Fruit fly (Drosophila melanogaster) whole organism, embryonic: ENCODE results near the gene Ets97D.
A peak's percentile ranks its signal among the peaks of the same experiment; 100 is the strongest.

Experiments
- Asciz ChIP-seq: fragments of 200-800 bp; sonication (Bioruptor generic); optimal IDR thresholded peaks from 2 replicates; lab custom pipeline; 2017; ENCODE audit warnings: missing biosample characterization, mild to moderate bottlenecking, missing genetic modification characterization, missing genetic modification reagents
- CG10321 ChIP-seq: fragments of 200-800 bp; sonication (Bioruptor generic); IDR thresholded peaks from 2 replicates; pipeline ENCODE4 v1.3.6; 2022; ENCODE audit warnings: missing biosample characterization, missing genetic modification characterization
- CG10654 ChIP-seq: fragments of 200-800 bp; sonication (Bioruptor generic); optimal IDR thresholded peaks from 2 replicates; lab custom pipeline; 2016; ENCODE audit warnings: missing biosample characterization, missing genetic modification characterization
- CG11085 ChIP-seq: fragments of 200-800 bp; sonication (Bioruptor generic); IDR thresholded peaks from 2 replicates; pipeline ENCODE4 v1.3.6; 2022; ENCODE audit warnings: missing biosample characterization, missing genetic modification characterization
- CG11695 ChIP-seq: fragments of 200-800 bp; sonication (Bioruptor generic); IDR thresholded peaks from 3 replicates; pipeline ENCODE4 v1.3.6; 2022; ENCODE audit warnings: missing biosample characterization, missing genetic modification characterization
- CG11696 ChIP-seq: fragments of 200-800 bp; sonication (Bioruptor generic); IDR thresholded peaks from 2 replicates; pipeline ENCODE4 v1.3.6; 2022; ENCODE audit warnings: missing biosample characterization, missing genetic modification characterization
- CG12071 ChIP-seq: fragments of 200-800 bp; sonication (Bioruptor generic); optimal IDR thresholded peaks from 3 replicates; lab custom pipeline; 2018; ENCODE audit warnings: missing biosample characterization, mild to moderate bottlenecking, missing genetic modification characterization
- CG12155 ChIP-seq: fragments of 200-800 bp; sonication (Bioruptor generic); optimal IDR thresholded peaks from 3 replicates; lab custom pipeline; 2016; ENCODE audit warnings: missing biosample characterization, missing genetic modification characterization
- CG12659 ChIP-seq: fragments of 200-800 bp; sonication (Bioruptor generic); optimal IDR thresholded peaks from 3 replicates; lab custom pipeline; 2017; ENCODE audit warnings: mild to moderate bottlenecking, missing biosample characterization, missing genetic modification reagents, missing genetic modification characterization
- CG15696 ChIP-seq: fragments of 200-800 bp; sonication (Bioruptor generic); optimal IDR thresholded peaks from 2 replicates; lab custom pipeline; 2019; ENCODE audit warnings: missing biosample characterization, mild to moderate bottlenecking, missing genetic modification characterization, moderate library complexity
- CG1603 ChIP-seq: fragments of 200-800 bp; sonication (Bioruptor generic); optimal IDR thresholded peaks from 2 replicates; lab custom pipeline; 2019; ENCODE audit warnings: missing biosample characterization, mild to moderate bottlenecking, missing genetic modification characterization, moderate library complexity
- CG18599 ChIP-seq: fragments of 200-800 bp; sonication (Bioruptor generic); optimal IDR thresholded peaks from 3 replicates; lab custom pipeline; 2017; ENCODE audit warnings: missing biosample characterization, missing genetic modification characterization, mild to moderate bottlenecking, moderate library complexity, missing genetic modification reagents
- CG34422 ChIP-seq: fragments of 200-800 bp; sonication (Bioruptor generic); IDR thresholded peaks from 3 replicates; pipeline ENCODE4 v1.3.6; 2022; ENCODE audit warnings: missing biosample characterization, missing genetic modification characterization
- CG5245 ChIP-seq: fragments of 200-800 bp; sonication (Bioruptor generic); optimal IDR thresholded peaks from 3 replicates; lab custom pipeline; 2016; ENCODE audit warnings: missing biosample characterization, missing genetic modification characterization
- CG6689 ChIP-seq: fragments of 200-800 bp; sonication (Bioruptor generic); IDR thresholded peaks from 2 replicates; pipeline ENCODE4 v1.3.6; 2022; ENCODE audit warnings: missing biosample characterization, missing genetic modification characterization
- CG6791 ChIP-seq: fragments of 200-800 bp; sonication (Bioruptor generic); IDR thresholded peaks from 3 replicates; pipeline ENCODE4 v1.3.6; 2022; ENCODE audit warnings: missing biosample characterization, missing genetic modification characterization; ENCODE audit not compliant: partially characterized antibody
- CG6813 ChIP-seq: fragments of 200-800 bp; sonication (Bioruptor generic); optimal IDR thresholded peaks from 2 replicates; lab custom pipeline; 2017; ENCODE audit warnings: missing biosample characterization, missing genetic modification characterization, mild to moderate bottlenecking, moderate library complexity, missing genetic modification reagents
- CG6854 ChIP-seq: fragments of 200-800 bp; sonication (Bioruptor generic); optimal IDR thresholded peaks from 3 replicates; lab custom pipeline; 2017; ENCODE audit warnings: missing biosample characterization, mild to moderate bottlenecking, missing genetic modification characterization
- CG7556 ChIP-seq: fragments of 200-800 bp; sonication (Bioruptor generic); optimal IDR thresholded peaks from 2 replicates; lab custom pipeline; 2017; ENCODE audit warnings: missing biosample characterization, mild to moderate bottlenecking, missing genetic modification characterization
- CG8281 ChIP-seq: fragments of 200-800 bp; sonication (Bioruptor generic); optimal IDR thresholded peaks from 2 replicates; lab custom pipeline; 2018; ENCODE audit warnings: missing biosample characterization, mild to moderate bottlenecking, missing genetic modification characterization, moderate library complexity
- CG8359 ChIP-seq: fragments of 200-800 bp; sonication (Bioruptor generic); optimal IDR thresholded peaks from 2 replicates; lab custom pipeline; 2017; ENCODE audit warnings: missing biosample characterization, mild to moderate bottlenecking, missing genetic modification characterization, borderline replicate concordance
- CoRest ChIP-seq: fragments of 200-800 bp; sonication (Bioruptor generic); optimal IDR thresholded peaks from 3 replicates; lab custom pipeline; 2018; ENCODE audit warnings: missing biosample characterization, mild to moderate bottlenecking, missing genetic modification characterization, moderate library complexity
- D ChIP-seq, 2 experiments: fragments of 200-800 bp in 1 of 2; fragments of >200 bp in 1 of 2; sonication (Bioruptor generic) in 1 of 2; optimal IDR thresholded peaks; 2 replicates in 1 of 2; 3 replicates in 1 of 2; lab custom pipeline; 2017; ENCODE audit warnings: mild to moderate bottlenecking in 1 of 2, missing biosample characterization in 1 of 2, missing genetic modification characterization in 1 of 2, missing genetic modification reagents in 1 of 2
- E2f2 ChIP-seq: fragments of 200-800 bp; sonication (Bioruptor generic); IDR thresholded peaks from 2 replicates; pipeline ENCODE4 v1.3.6; 2022; ENCODE audit warnings: missing biosample characterization, missing genetic modification characterization
- Fer2 ChIP-seq: fragments of 200-800 bp; sonication (Bioruptor generic); optimal IDR thresholded peaks from 2 replicates; lab custom pipeline; 2018; ENCODE audit warnings: missing biosample characterization, mild to moderate bottlenecking, missing genetic modification characterization, moderate library complexity
- Hey ChIP-seq: fragments of 200-800 bp; sonication (Bioruptor generic); optimal IDR thresholded peaks from 3 replicates; lab custom pipeline; 2018; ENCODE audit warnings: missing biosample characterization, mild to moderate bottlenecking, missing genetic modification characterization
- Jarid2 ChIP-seq: fragments of 200-800 bp; sonication (Bioruptor generic); optimal IDR thresholded peaks from 3 replicates; lab custom pipeline; 2017; ENCODE audit warnings: mild to moderate bottlenecking, missing biosample characterization, missing genetic modification reagents, missing genetic modification characterization
- MTF-1 ChIP-seq: fragments of 200-800 bp; sonication (Bioruptor generic); optimal IDR thresholded peaks from 2 replicates; lab custom pipeline; 2018; ENCODE audit warnings: missing biosample characterization, mild to moderate bottlenecking, missing genetic modification characterization, borderline replicate concordance
- NK7.1 ChIP-seq: fragments of 200-800 bp; sonication (Bioruptor generic); optimal IDR thresholded peaks from 3 replicates; lab custom pipeline; 2016; ENCODE audit warnings: missing biosample characterization, missing genetic modification characterization
- Pdp1 ChIP-seq, 2 experiments: fragments of 200-800 bp; sonication (Bioruptor generic); optimal IDR thresholded peaks; 3 replicates each; lab custom pipeline; 2016; ENCODE audit warnings: missing biosample characterization in 2 of 2, missing genetic modification characterization in 2 of 2, mild to moderate bottlenecking in 1 of 2, moderate library complexity in 1 of 2
- Sox100B ChIP-seq: fragments of 200-800 bp; sonication (Bioruptor generic); optimal IDR thresholded peaks from 3 replicates; lab custom pipeline; 2018; ENCODE audit warnings: missing biosample characterization, mild to moderate bottlenecking, missing genetic modification characterization
- fd96Cb ChIP-seq: fragments of 200-800 bp; sonication (Bioruptor generic); optimal IDR thresholded peaks from 2 replicates; lab custom pipeline; 2018; ENCODE audit warnings: missing biosample characterization, mild to moderate bottlenecking, missing genetic modification characterization, moderate library complexity
- fru ChIP-seq: fragments of >200 bp; optimal IDR thresholded peaks from 2 replicates; lab custom pipeline; 2017
- gfzf ChIP-seq: fragments of 200-800 bp; sonication (Bioruptor generic); optimal IDR thresholded peaks from 2 replicates; lab custom pipeline; 2016; ENCODE audit warnings: missing biosample characterization, mild to moderate bottlenecking, missing genetic modification characterization, moderate library complexity
- kay ChIP-seq: fragments of 200-800 bp; sonication (Bioruptor generic); optimal IDR thresholded peaks from 2 replicates; lab custom pipeline; 2016; ENCODE audit warnings: missing biosample characterization, missing genetic modification characterization
- lbe ChIP-seq: fragments of 200-800 bp; sonication (Bioruptor generic); optimal IDR thresholded peaks from 2 replicates; lab custom pipeline; 2016; ENCODE audit warnings: missing biosample characterization, mild to moderate bottlenecking, missing genetic modification characterization
- lilli ChIP-seq: fragments of 200-800 bp; sonication (Bioruptor generic); optimal IDR thresholded peaks from 3 replicates; lab custom pipeline; 2016; ENCODE audit warnings: missing biosample characterization, missing genetic modification characterization
- nmo ChIP-seq: fragments of 200-800 bp; sonication (Bioruptor generic); optimal IDR thresholded peaks from 2 replicates; lab custom pipeline; 2018; ENCODE audit warnings: missing biosample characterization, mild to moderate bottlenecking, missing genetic modification characterization, moderate library complexity
- odd ChIP-seq: fragments of 200-800 bp; sonication (Bioruptor generic); optimal IDR thresholded peaks from 2 replicates; lab custom pipeline; 2017; ENCODE audit warnings: missing biosample characterization, mild to moderate bottlenecking, missing genetic modification characterization
- pan ChIP-seq, 4 experiments: fragments of >200 bp in 3 of 4; fragments of 200-800 bp in 1 of 4; sonication (Bioruptor generic) in 1 of 4; optimal IDR thresholded peaks in 3 of 4; IDR thresholded peaks in 1 of 4; 2 replicates each; pipeline versions ENCODE4 v1.3.6 to Lab custom; 2017 to 2022; ENCODE audit warnings: missing biosample characterization in 2 of 4, missing genetic modification characterization in 2 of 4, mixed read lengths in 1 of 4
- pita ChIP-seq: fragments of 200-800 bp; sonication (Bioruptor generic); optimal IDR thresholded peaks from 2 replicates; lab custom pipeline; 2017; ENCODE audit warnings: missing biosample characterization, mild to moderate bottlenecking, missing genetic modification characterization
- prd ChIP-seq, 3 experiments: fragments of >200 bp in 2 of 3; fragments of 200-800 bp in 1 of 3; sonication (Bioruptor generic) in 1 of 3; optimal IDR thresholded peaks in 2 of 3; IDR thresholded peaks in 1 of 3; 2 replicates in 2 of 3; 3 replicates in 1 of 3; pipeline versions ENCODE4 v1.3.6 to Lab custom; 2017 to 2022; ENCODE audit warnings: missing biosample characterization in 1 of 3, missing genetic modification characterization in 1 of 3
- sc ChIP-seq, 3 experiments: fragments of >200 bp in 2 of 3; fragments of 200-800 bp in 1 of 3; sonication (Bioruptor generic) in 1 of 3; optimal IDR thresholded peaks; 2 replicates in 2 of 3; 3 replicates in 1 of 3; lab custom pipeline; 2017; ENCODE audit warnings: mild to moderate bottlenecking in 1 of 3, missing biosample characterization in 1 of 3, missing genetic modification characterization in 1 of 3, missing genetic modification reagents in 1 of 3
- sima ChIP-seq: fragments of 200-800 bp; sonication (Bioruptor generic); optimal IDR thresholded peaks from 2 replicates; lab custom pipeline; 2016; ENCODE audit warnings: missing biosample characterization, missing genetic modification characterization
- wek ChIP-seq: fragments of 200-800 bp; sonication (Bioruptor generic); optimal IDR thresholded peaks from 3 replicates; lab custom pipeline; 2018; ENCODE audit warnings: missing biosample characterization, mild to moderate bottlenecking, missing genetic modification characterization, moderate library complexity
- zfh1 ChIP-seq: fragments of 200-800 bp; sonication (Bioruptor generic); IDR thresholded peaks from 3 replicates; pipeline ENCODE4 v1.3.6; 2022; ENCODE audit warnings: missing biosample characterization, missing genetic modification characterization

The Ets97D gene

dm6 chr3R:26923830-26924333 is 11.2 kb upstream of the Ets97D start (continued):
- TF ChIP-seq kay (GFP tag; lab: Kevin White, UChicago) (peak; percentile 50), prd (optimal IDR thresholded peaks at IDR 0.05; lab: Kevin White, UChicago) (no peak), prd (GFP tag; IDR thresholded peaks at IDR 0.05; lab: Robert Waterston, UW) (peak; percentile 52; the same call in 2 of the 3 replicates), fru (lab: Kevin White, UChicago) (no peak), pita (no peak), CG11696 (peak; percentile 68), NK7.1 (peak; percentile 43), CoRest (tag; lab: Kevin White, UChicago) (peak; percentile 40), CG12071 (GFP tag; lab: Kevin White, UChicago) (peak; percentile 53), Pdp1 (GFP tag; optimal IDR thresholded peaks at IDR 0.05; lab: Kevin White, UChicago) (peak; percentile 16 to 48), Sox100B (GFP tag; lab: Kevin White, UChicago) (peak; percentile 80), CG18599 (GFP tag; lab: Kevin White, UChicago) (peak; percentile 27), Asciz (GFP tag; lab: Kevin White, UChicago) (peak; percentile 75), nmo (GFP tag; lab: Kevin White, UChicago) (peak; percentile 50), MTF-1 (GFP tag; lab: Kevin White, UChicago) (peak; percentile 10), CG7556 (peak; percentile 49), odd (peak; percentile 54), zfh1 (peak; percentile 24; the same call in 1 of the 3 replicates), lbe (peak; percentile 44), CG6854 (GFP tag; lab: Kevin White, UChicago) (peak; percentile 56), CG12659 (GFP tag; lab: Kevin White, UChicago) (peak; percentile 9), CG8359 (GFP tag; lab: Kevin White, UChicago) (peak; percentile 43), sc (optimal IDR thresholded peaks at IDR 0.05; lab: Kevin White, UChicago) (no peak), sc (GFP tag; optimal IDR thresholded peaks at IDR 0.05; lab: Kevin White, UChicago) (peak; percentile 41), Fer2 (tag; lab: Kevin White, UChicago) (peak; percentile 37), Jarid2 (GFP tag; lab: Kevin White, UChicago) (peak; percentile 55), wek (GFP tag; lab: Kevin White, UChicago) (peak; percentile 45), CG10654 (GFP tag; lab: Kevin White, UChicago) (peak; percentile 43), CG34422 (GFP tag; lab: Robert Waterston, UW) (0 out of 3 replicates have a peak, but pooled peaks have one; percentile 36), CG12155 (GFP tag; lab: Kevin White, UChicago) (no peak), E2f2 (GFP tag; lab: Robert Waterston, UW) (peak; percentile 8; the same call in 1 of the 2 replicates), CG10321 (GFP tag; lab: Robert Waterston, UW) (no peak), CG11085 (GFP tag; lab: Robert Waterston, UW) (no peak), D (optimal IDR thresholded peaks at IDR 0.05; lab: Kevin White, UChicago) (no peak), D (GFP tag; optimal IDR thresholded peaks at IDR 0.05; lab: Kevin White, UChicago) (peak; percentile 20), CG6689 (0 out of 2 replicates have a peak, but pooled peaks have one; percentile 26), CG6813 (GFP tag; lab: Kevin White, UChicago) (peak; percentile 76), lilli (GFP tag; lab: Kevin White, UChicago) (no peak), gfzf (GFP tag; lab: Kevin White, UChicago) (no peak), pan (optimal IDR thresholded peaks at IDR 0.05; lab: Kevin White, UChicago) (no peak), pan (GFP tag; optimal IDR thresholded peaks at IDR 0.05 in 1 of 2, IDR thresholded peaks at IDR 0.05 in 1 of 2) (peak in 1 of 2 experiments; percentile 62), CG1603 (tag; lab: Kevin White, UChicago) (peak; percentile 39), fd96Cb (tag; lab: Kevin White, UChicago) (peak; percentile 60), Hey (tag; lab: Kevin White, UChicago) (no peak), CG5245 (GFP tag; lab: Kevin White, UChicago) (no peak), CG6791 (GFP tag; lab: Robert Waterston, UW) (no peak), CG11695 (0 out of 3 replicates have a peak, but pooled peaks have one; percentile 31), sima (GFP tag; lab: Kevin White, UChicago) (peak; percentile 9), CG8281 (tag; lab: Kevin White, UChicago) (peak; percentile 56), CG15696 (tag; lab: Kevin White, UChicago) (peak; percentile 33)
